Worm (Caenorhabditis elegans): ENCODE measurements around the gene rbm-34.

ce11 chrIV:12134991-12135390, 49.8 kb downstream of the rbm-34 start:
- TF ChIP-seq elt-4 (tag; optimal IDR thresholded peaks at IDR 0.05) = no peak
- TF ChIP-seq nhr-11 (tag; optimal IDR thresholded peaks at IDR 0.05) = no peak
- no peak for TF ChIP-seq tbx-7 (tag; optimal IDR thresholded peaks at IDR 0.05)
- TF ChIP-seq pha-4 (tag; optimal IDR thresholded peaks at IDR 0.05) = no peak
- TF ChIP-seq pax-1 (tag; optimal IDR thresholded peaks at IDR 0.05) = no peak
- no peak for TF ChIP-seq unc-3 (GFP tag; conservative IDR thresholded peaks at IDR 0.05)
- no peak for TF ChIP-seq unc-3 (tag; optimal IDR thresholded peaks at IDR 0.05)
